Worm (Caenorhabditis elegans) whole organism, L1 larva: ENCODE results near the gene K08D8.7.

Experiments
- F16B12.6 ChIP-seq: fragments of 150-350 bp; optimal IDR thresholded peaks from 2 replicates; lab custom pipeline; 2014; ENCODE audit warnings: missing biosample characterization, missing genetic modification characterization
- aha-1 ChIP-seq: fragments of 150-350 bp; optimal IDR thresholded peaks from 2 replicates; lab custom pipeline; 2014; ENCODE audit warnings: missing biosample characterization, missing genetic modification characterization
- alr-1 ChIP-seq: fragments of 200-800 bp; sonication (Bioruptor generic); optimal IDR thresholded peaks from 2 replicates; lab custom pipeline; 2018; ENCODE audit warnings: borderline replicate concordance, mild to moderate bottlenecking, missing genetic modification characterization, missing compliant biosample characterization
- aly-2 ChIP-seq: fragments of 150-350 bp; optimal IDR thresholded peaks from 2 replicates; lab custom pipeline; 2014; ENCODE audit warnings: missing biosample characterization, missing genetic modification characterization
- ceh-8 ChIP-seq: fragments of 200-800 bp; sonication (Bioruptor generic); optimal IDR thresholded peaks from 2 replicates; lab custom pipeline; 2018; ENCODE audit warnings: mild to moderate bottlenecking, missing genetic modification characterization, moderate library complexity, missing compliant biosample characterization
- ceh-88 ChIP-seq: fragments of 200-800 bp; sonication (Bioruptor generic); IDR thresholded peaks from 2 replicates; pipeline ENCODE4 v1.3.6; 2022; ENCODE audit warnings: missing genetic modification characterization, missing compliant biosample characterization
- ces-1 ChIP-seq: fragments of 150-350 bp; optimal IDR thresholded peaks from 2 replicates; lab custom pipeline; 2014; ENCODE audit warnings: missing biosample characterization, missing genetic modification reagents, missing genetic modification characterization
- dpl-1 ChIP-seq, 3 experiments: fragments of 150-350 bp in 2 of 3; sonication (generic microtip) in 1 of 3; optimal IDR thresholded peaks; 2 replicates each; lab custom pipeline; 2014 to 2017; ENCODE audit warnings: missing biosample characterization in 3 of 3, missing genetic modification characterization in 3 of 3, missing genetic modification reagents in 3 of 3
- dsc-1 ChIP-seq: sonication (generic microtip); optimal IDR thresholded peaks from 2 replicates; lab custom pipeline; 2016; ENCODE audit warnings: mild to moderate bottlenecking, missing genetic modification characterization, missing compliant biosample characterization
- efl-1 ChIP-seq, 4 experiments: fragments of 150-350 bp; optimal IDR thresholded peaks in 3 of 4; peaks in 1 of 4; 1 replicate in 1 of 4; 2 replicates in 3 of 4; lab custom pipeline; 2014; ENCODE audit warnings: missing biosample characterization in 2 of 4, missing genetic modification characterization in 2 of 4, missing genetic modification reagents in 2 of 4
- efl-3 ChIP-seq: fragments of 200-800 bp; sonication (Bioruptor generic); optimal IDR thresholded peaks from 2 replicates; lab custom pipeline; 2018; ENCODE audit warnings: mild to moderate bottlenecking, missing genetic modification characterization, missing compliant biosample characterization
- egl-13 ChIP-seq: sonication (generic microtip); optimal IDR thresholded peaks from 2 replicates; lab custom pipeline; 2016; ENCODE audit warnings: missing genotype, missing genetic modification reagents, missing genetic modification characterization, missing compliant biosample characterization
- elt-2 ChIP-seq: sonication (generic microtip); optimal IDR thresholded peaks from 2 replicates; lab custom pipeline; 2016; ENCODE audit warnings: missing genetic modification characterization, mild to moderate bottlenecking, inconsistent platforms, missing compliant biosample characterization, missing genetic modification reagents
- ets-5 ChIP-seq: fragments of 200-800 bp; sonication (Bioruptor generic); IDR thresholded peaks from 2 replicates; pipeline ENCODE4 v1.3.6; 2022; ENCODE audit warnings: missing genetic modification characterization, missing compliant biosample characterization
- fkh-8 ChIP-seq: sonication (generic microtip); optimal IDR thresholded peaks from 2 replicates; lab custom pipeline; 2016; ENCODE audit warnings: mild to moderate bottlenecking, missing genetic modification characterization, missing compliant biosample characterization
- grh-1 ChIP-seq: fragments of 200-800 bp; sonication (Bioruptor generic); IDR thresholded peaks from 2 replicates; pipeline ENCODE4 v1.3.6; 2022; ENCODE audit warnings: missing genetic modification reagents, missing genetic modification characterization, missing compliant biosample characterization
- hpl-2 ChIP-seq: fragments of 150-350 bp; optimal IDR thresholded peaks from 2 replicates; lab custom pipeline; 2014; ENCODE audit warnings: missing biosample characterization, missing genetic modification reagents, missing genetic modification characterization
- jun-1 ChIP-seq: fragments of 150-350 bp; optimal IDR thresholded peaks from 2 replicates; lab custom pipeline; 2014; ENCODE audit warnings: missing biosample characterization, missing genetic modification reagents, missing genetic modification characterization
- lin-14 ChIP-seq: fragments of 200-800 bp; sonication (Bioruptor generic); optimal IDR thresholded peaks from 2 replicates; lab custom pipeline; 2018; ENCODE audit warnings: mild to moderate bottlenecking, missing genetic modification characterization, moderate library complexity, missing compliant biosample characterization
- lin-39 ChIP-seq: fragments of 150-350 bp; optimal IDR thresholded peaks from 2 replicates; lab custom pipeline; 2014; ENCODE audit warnings: missing biosample characterization, missing genetic modification reagents, missing genetic modification characterization
- lsy-2 ChIP-seq, 2 experiments: fragments of 150-350 bp; optimal IDR thresholded peaks; 2 replicates each; lab custom pipeline; 2014; ENCODE audit warnings: missing biosample characterization in 2 of 2, missing genetic modification characterization in 2 of 2
- mdl-1 ChIP-seq, 2 experiments: fragments of 150-350 bp; optimal IDR thresholded peaks; 2 replicates each; lab custom pipeline; 2014 to 2017; ENCODE audit warnings: missing biosample characterization in 2 of 2, missing genetic modification characterization in 2 of 2, inconsistent platforms in 1 of 2
- nhr-20 ChIP-seq: sonication (generic microtip); optimal IDR thresholded peaks from 2 replicates; lab custom pipeline; 2016; ENCODE audit warnings: mild to moderate bottlenecking, missing genetic modification characterization, missing compliant biosample characterization
- nhr-47 ChIP-seq: sonication (generic microtip); optimal IDR thresholded peaks from 2 replicates; lab custom pipeline; 2016; ENCODE audit warnings: mild to moderate bottlenecking, missing genetic modification characterization, moderate library complexity, missing compliant biosample characterization
- nhr-71 ChIP-seq: sonication (generic microtip); optimal IDR thresholded peaks from 2 replicates; lab custom pipeline; 2016; ENCODE audit warnings: mild to moderate bottlenecking, missing genetic modification characterization, moderate library complexity, missing compliant biosample characterization
- nhr-76 ChIP-seq: sonication (generic microtip); optimal IDR thresholded peaks from 2 replicates; lab custom pipeline; 2017; ENCODE audit warnings: missing biosample characterization, missing genetic modification characterization
- nhr-77 ChIP-seq: fragments of 150-350 bp; optimal IDR thresholded peaks from 2 replicates; lab custom pipeline; 2014; ENCODE audit warnings: missing biosample characterization, missing genetic modification characterization
- nhr-84 ChIP-seq: sonication (generic microtip); optimal IDR thresholded peaks from 2 replicates; lab custom pipeline; 2017; ENCODE audit warnings: missing biosample characterization, missing genetic modification characterization
- nhr-90 ChIP-seq: sonication (generic microtip); optimal IDR thresholded peaks from 2 replicates; lab custom pipeline; 2016; ENCODE audit warnings: mild to moderate bottlenecking, missing genetic modification characterization, missing compliant biosample characterization; ENCODE audit not compliant: poor library complexity
- pax-3 ChIP-seq: fragments of 200-800 bp; sonication (Bioruptor generic); optimal IDR thresholded peaks from 2 replicates; lab custom pipeline; 2018; ENCODE audit warnings: mild to moderate bottlenecking, missing genetic modification characterization, moderate library complexity, missing compliant biosample characterization
- pqm-1 ChIP-seq: sonication (generic microtip); optimal IDR thresholded peaks from 3 replicates; lab custom pipeline; 2017; ENCODE audit warnings: missing biosample characterization, missing genetic modification characterization
- rnt-1 ChIP-seq: sonication (generic microtip); optimal IDR thresholded peaks from 2 replicates; lab custom pipeline; 2016; ENCODE audit warnings: mild to moderate bottlenecking, missing genetic modification characterization, moderate library complexity, missing compliant biosample characterization
- skn-1 ChIP-seq: fragments of 150-350 bp; optimal IDR thresholded peaks from 2 replicates; lab custom pipeline; 2014; ENCODE audit warnings: missing biosample characterization, missing genetic modification characterization
- snpc-4 ChIP-seq: fragments of 150-350 bp; optimal IDR thresholded peaks from 2 replicates; lab custom pipeline; 2014; ENCODE audit warnings: missing biosample characterization, missing genetic modification characterization
- sptf-1 ChIP-seq: fragments of 150-350 bp; optimal IDR thresholded peaks from 2 replicates; lab custom pipeline; 2014; ENCODE audit warnings: missing biosample characterization, missing genetic modification characterization
- tlp-1 ChIP-seq: fragments of 150-350 bp; optimal IDR thresholded peaks from 2 replicates; lab custom pipeline; 2014; ENCODE audit warnings: missing biosample characterization, missing genetic modification characterization
- unc-30 ChIP-seq: sonication (generic microtip); optimal IDR thresholded peaks from 2 replicates; lab custom pipeline; 2017; ENCODE audit warnings: missing biosample characterization, missing genetic modification characterization

K08D8.7 gene

DNA sequence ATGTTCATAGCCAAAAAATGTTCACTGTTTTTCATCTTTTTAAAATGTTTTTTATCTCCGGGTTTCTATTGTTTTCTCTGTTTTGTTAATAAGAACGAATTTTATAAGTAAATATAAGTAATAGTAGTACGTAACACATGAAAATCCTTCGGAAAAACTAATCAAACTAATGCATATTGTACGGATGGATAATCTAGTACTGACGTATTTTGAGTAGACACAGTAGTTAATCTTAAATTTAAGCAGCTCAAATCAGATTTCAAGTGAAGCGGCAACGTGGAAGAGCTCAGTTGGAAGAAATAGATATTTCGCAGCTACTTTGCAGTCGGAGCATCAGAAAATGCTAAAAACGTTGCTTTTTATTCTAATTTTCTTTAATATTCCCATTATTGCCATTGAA, 36.8 kb upstream of the K08D8.7 start, which contains the start of gene gcy-18:
Gene gcy-18 (plus strand): TSS at position 301 of the 400 bp plus-strand sequence.
- TF ChIP-seq egl-13 (tag; lab: Kevin White, UChicago) = no peak
- TF ChIP-seq dsc-1 (tag; lab: Kevin White, UChicago) = peak; percentile 27

DNA sequence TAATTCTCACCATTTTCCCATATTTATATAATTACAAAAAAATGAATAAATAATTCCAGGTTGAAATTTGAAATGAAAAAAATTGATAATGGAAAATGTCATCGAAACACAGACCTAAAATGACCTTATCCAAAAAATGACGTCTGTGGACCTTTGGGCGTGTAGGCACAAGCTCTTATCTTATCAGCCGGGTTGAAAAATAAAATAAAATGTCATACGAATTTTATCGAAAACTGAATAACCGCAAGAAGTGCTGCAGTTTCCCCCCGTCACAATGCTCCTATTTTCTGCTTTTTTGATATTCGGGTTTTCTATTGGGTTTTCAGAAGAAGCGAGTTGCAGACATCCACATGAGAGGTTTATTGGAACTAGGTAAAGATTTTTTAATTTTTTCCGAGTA, 30.7 kb upstream of the K08D8.7 start, which contains the start of gene clec-186:
Gene clec-186 (plus strand): TSS at position 226 of the 400 bp plus-strand sequence.
- TF ChIP-seq efl-3 (no peak), nhr-47 (tag; lab: Kevin White, UChicago) (no peak), elt-2 (peak; percentile 97), jun-1 (tag; lab: Kevin White, UChicago) (peak; percentile 5), nhr-76 (no peak), dpl-1 (GFP tag; optimal IDR thresholded peaks at IDR 0.05; lab: Kevin White, UChicago) (no peak), alr-1 (no peak), nhr-71 (tag; lab: Kevin White, UChicago) (no peak), ceh-8 (GFP tag; lab: Kevin White, UChicago) (no peak), rnt-1 (tag; lab: Kevin White, UChicago) (no peak), lsy-2 (tag; optimal IDR thresholded peaks at IDR 0.05; lab: Kevin White, UChicago) (no peak), lin-39 (tag; lab: Kevin White, UChicago) (no peak), grh-1 (GFP tag; lab: Robert Waterston, UW) (no peak), pax-3 (tag; lab: Kevin White, UChicago) (peak; percentile 45), sptf-1 (tag; lab: Kevin White, UChicago) (no peak), nhr-20 (tag; lab: Kevin White, UChicago) (peak; percentile 18), F16B12.6 (no peak), nhr-84 (tag; lab: Kevin White, UChicago) (no peak), pqm-1 (tag; lab: Kevin White, UChicago) (peak; percentile 40), aly-2 (no peak), efl-1 (optimal IDR thresholded peaks at IDR 0.05; lab: Kevin White, UChicago) (no peak), efl-1 (GFP tag; optimal IDR thresholded peaks at IDR 0.05 in 1 of 2; lab: Kevin White, UChicago) (peak in 1 of 2 experiments; percentile 20), ces-1 (no peak), fkh-8 (tag; lab: Kevin White, UChicago) (no peak)

DNA sequence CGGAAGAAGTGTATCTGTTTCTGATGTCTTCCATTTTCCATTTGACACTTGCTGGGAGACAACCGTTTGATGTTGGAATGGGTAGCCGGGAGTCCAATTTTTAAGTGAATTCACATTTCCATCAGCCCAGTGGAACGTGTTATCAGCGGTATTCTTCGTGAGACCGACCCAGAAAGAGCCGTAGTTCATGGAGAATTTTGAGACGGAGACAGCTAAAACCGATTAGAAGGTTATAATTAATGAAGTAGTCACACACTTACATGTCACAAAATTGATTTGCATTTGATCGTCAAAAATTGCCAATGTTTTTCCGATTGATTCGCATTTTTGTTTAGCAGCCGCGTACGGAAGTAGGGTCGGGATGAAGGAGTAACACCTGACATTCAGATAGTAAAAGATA, 27.2 kb upstream of the K08D8.7 start:
- TF ChIP-seq lin-14 (GFP tag; lab: Kevin White, UChicago) = no peak
- TF ChIP-seq egl-13 (tag; lab: Kevin White, UChicago) = no peak
- no peak for TF ChIP-seq jun-1 (tag; lab: Kevin White, UChicago)
- TF ChIP-seq elt-2 = peak; percentile 34

DNA sequence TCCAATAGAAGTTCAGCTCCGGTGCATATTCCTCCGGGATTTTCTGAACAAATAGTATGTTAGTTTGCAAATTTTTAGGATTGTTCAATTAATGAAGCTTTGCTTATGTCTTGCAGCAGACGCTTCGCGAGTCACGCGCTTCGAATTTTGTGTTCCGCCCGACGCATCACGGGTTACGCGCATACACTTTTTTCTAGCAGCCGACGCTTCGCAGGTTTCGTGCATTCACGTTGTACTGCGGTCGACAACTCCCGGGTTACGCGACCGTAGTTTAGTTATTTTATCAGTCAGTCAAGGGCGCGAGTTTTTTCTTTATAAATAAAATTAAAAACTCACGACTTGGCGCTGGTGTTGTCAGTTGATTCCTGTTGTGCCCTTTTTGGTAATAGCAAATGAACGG, 26.8 kb upstream of the K08D8.7 start:
- TF ChIP-seq alr-1 (no peak), ceh-88 (GFP tag; lab: Robert Waterston, UW) (no peak), unc-30 (tag; lab: Kevin White, UChicago) (no peak), mdl-1 (tag; optimal IDR thresholded peaks at IDR 0.05; lab: Kevin White, UChicago) (no peak), lin-39 (tag; lab: Kevin White, UChicago) (no peak), hpl-2 (GFP tag; lab: Kevin White, UChicago) (no peak), efl-1 (optimal IDR thresholded peaks at IDR 0.05; lab: Kevin White, UChicago) (no peak), efl-1 (GFP tag; optimal IDR thresholded peaks at IDR 0.05 in 1 of 2; lab: Kevin White, UChicago) (no peak), dpl-1 (GFP tag; optimal IDR thresholded peaks at IDR 0.05; lab: Kevin White, UChicago) (no peak), nhr-90 (no peak), ets-5 (GFP tag; lab: Robert Waterston, UW) (no peak), aly-2 (no peak), aha-1 (tag; lab: Kevin White, UChicago) (no peak)

DNA sequence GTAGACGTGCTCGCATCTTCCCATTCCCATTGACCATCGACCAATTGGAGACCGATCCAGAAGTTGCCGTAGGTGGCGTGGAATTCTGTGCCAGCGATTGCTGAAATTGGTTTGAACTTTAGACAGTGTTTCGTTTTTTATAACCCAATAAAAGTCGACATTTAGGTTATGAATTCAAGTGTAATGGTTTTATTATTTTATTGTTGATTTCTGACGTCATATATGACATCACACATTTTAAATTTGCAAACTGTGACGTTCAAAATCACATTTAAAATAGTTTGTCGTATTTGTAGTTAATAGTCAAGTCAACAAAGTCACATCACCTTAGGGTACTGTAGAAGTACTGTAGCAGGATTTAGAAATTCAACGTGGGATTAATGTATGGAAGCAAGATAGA, 26.3 kb upstream of the K08D8.7 start:
- no peak for TF ChIP-seq nhr-77 (tag; lab: Kevin White, UChicago)
- no peak for TF ChIP-seq egl-13 (tag; lab: Kevin White, UChicago)
- TF ChIP-seq snpc-4 (tag; lab: Kevin White, UChicago) = no peak
- no peak for TF ChIP-seq skn-1
- TF ChIP-seq ceh-8 (GFP tag; lab: Kevin White, UChicago) = no peak
- no peak for TF ChIP-seq unc-30 (tag; lab: Kevin White, UChicago)
- TF ChIP-seq aly-2 = no peak
- TF ChIP-seq tlp-1 = no peak
